Fruit fly (Drosophila melanogaster): ENCODE data around the gene CG17075.

The CG17075 gene

dm6 chr2L:244559-244958 lies 22.7 kb downstream of the CG17075 start (continued):
- TF ChIP-seq CG10366 (GFP tag; IDR thresholded peaks at IDR 0.05) (no peak), phol (tag; optimal IDR thresholded peaks at IDR 0.05) (no peak), gfzf (GFP tag; optimal IDR thresholded peaks at IDR 0.05) (no peak), CG17385 (GFP tag; optimal IDR thresholded peaks at IDR 0.05) (peak; percentile 14), insv (GFP tag; optimal IDR thresholded peaks at IDR 0.05) (no peak), Med (GFP tag) (peak; percentile 69), CG14441 (GFP tag; IDR thresholded peaks at IDR 0.05) (no peak), ttk (GFP tag; IDR thresholded peaks at IDR 0.05) (no peak), Blimp-1 (GFP tag; optimal IDR thresholded peaks at IDR 0.05) (no peak), sd (tag; optimal IDR thresholded peaks at IDR 0.05) (peak; percentile 45), CG2202 (tag; optimal IDR thresholded peaks at IDR 0.05) (no peak), CG14050 (GFP tag; IDR thresholded peaks at IDR 0.05) (no peak), al (GFP tag; IDR thresholded peaks at IDR 0.05) (no peak), CG11696 (GFP tag; IDR thresholded peaks at IDR 0.05) (no peak)

DNA sequence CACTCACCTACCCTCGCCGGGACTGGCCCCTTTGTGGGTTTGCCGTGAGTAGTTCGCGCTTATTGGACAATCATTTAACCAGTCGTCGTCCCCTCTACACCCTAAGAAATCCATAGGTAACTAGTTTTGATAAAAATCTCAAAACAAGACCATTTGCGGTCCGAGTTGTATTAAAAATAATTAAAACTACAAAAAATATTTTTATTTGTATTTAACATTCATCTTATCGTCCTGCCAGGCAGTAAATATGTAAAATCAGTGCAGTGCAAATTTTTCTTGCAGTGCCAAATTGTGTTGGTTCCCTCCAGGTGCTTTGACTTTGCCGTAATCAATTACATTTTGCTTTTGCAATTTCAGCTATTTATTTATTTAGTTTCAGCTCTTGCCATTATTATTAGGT lies 23.5 kb downstream of the CG17075 start:
- TF ChIP-seq sr (GFP tag; IDR thresholded peaks at IDR 0.05): no peak
- no peak for TF ChIP-seq Eip74EF (GFP tag; optimal IDR thresholded peaks at IDR 0.05)
- TF ChIP-seq CG13296 (GFP tag; optimal IDR thresholded peaks at IDR 0.05): peak; percentile 3
- peak; percentile 30 for TF ChIP-seq Meics (GFP tag; optimal IDR thresholded peaks at IDR 0.05)
- TF ChIP-seq row (GFP tag; IDR thresholded peaks at IDR 0.05): peak; percentile 61
- 0 out of 2 replicates have a peak, but pooled peaks have one; percentile 7 for TF ChIP-seq danr (GFP tag; IDR thresholded peaks at IDR 0.05)
- no peak for TF ChIP-seq Sox100B (GFP tag; optimal IDR thresholded peaks at IDR 0.05)
- TF ChIP-seq Ptx1 (GFP tag; IDR thresholded peaks at IDR 0.05): peak; percentile 46
- TF ChIP-seq stc (GFP tag; IDR thresholded peaks at IDR 0.05): peak; percentile 29; the same call in 1 of the 2 replicates
- peak; percentile 20; the same call in 1 of the 2 replicates for TF ChIP-seq esg (GFP tag; conservative IDR thresholded peaks at IDR 0.05)
- peak; percentile 24 for TF ChIP-seq CG6683 (GFP tag; optimal IDR thresholded peaks at IDR 0.05)
- peak; percentile 34 for TF ChIP-seq scrt (GFP tag; optimal IDR thresholded peaks at IDR 0.05)
- TF ChIP-seq CG17328 (GFP tag; IDR thresholded peaks at IDR 0.05): no peak
- TF ChIP-seq HHEX (GFP tag; optimal IDR thresholded peaks at IDR 0.05): peak; percentile 6
- TF ChIP-seq Dbx (GFP tag; IDR thresholded peaks at IDR 0.05): 0 out of 3 replicates have a peak, but pooled peaks have one; percentile 13
- no peak for TF ChIP-seq cas (GFP tag; IDR thresholded peaks at IDR 0.05)
- peak; percentile 24 for TF ChIP-seq BtbVII (GFP tag; optimal IDR thresholded peaks at IDR 0.05)
- TF ChIP-seq Hr78 (GFP tag; optimal IDR thresholded peaks at IDR 0.05): no peak
- peak; percentile 6 for TF ChIP-seq CG10654 (GFP tag; optimal IDR thresholded peaks at IDR 0.05)
- 0 out of 2 replicates have a peak, but pooled peaks have one; percentile 16 for TF ChIP-seq klu (GFP tag; IDR thresholded peaks at IDR 0.05)
- TF ChIP-seq Atf6 (GFP tag; IDR thresholded peaks at IDR 0.05): peak; percentile 34
- peak; percentile 31 for TF ChIP-seq ind (GFP tag; optimal IDR thresholded peaks at IDR 0.05)
- TF ChIP-seq Oli (tag; optimal IDR thresholded peaks at IDR 0.05): peak; percentile 16
- TF ChIP-seq CG30403 (GFP tag; optimal IDR thresholded peaks at IDR 0.05): peak; percentile 35
- TF ChIP-seq prd (optimal IDR thresholded peaks at IDR 0.05): no peak
- peak; percentile 59; the same call in 2 of the 3 replicates for TF ChIP-seq prd (GFP tag; IDR thresholded peaks at IDR 0.05)
- TF ChIP-seq CG34224 (GFP tag; IDR thresholded peaks at IDR 0.05; ENCODE audit: partially characterized antibody): no peak
- peak; percentile 53 for TF ChIP-seq lab (GFP tag; optimal IDR thresholded peaks at IDR 0.05)
- TF ChIP-seq CG11696 (GFP tag; IDR thresholded peaks at IDR 0.05): 0 out of 2 replicates have a peak, but pooled peaks have one; percentile 24
- TF ChIP-seq gcm2 (GFP tag; optimal IDR thresholded peaks at IDR 0.05): no peak
- 0 out of 2 replicates have a peak, but pooled peaks have one; percentile 33 for TF ChIP-seq sisA (GFP tag; IDR thresholded peaks at IDR 0.05)
- peak; percentile 9 for TF ChIP-seq CG13775 (GFP tag; optimal IDR thresholded peaks at IDR 0.05)
- 0 out of 3 replicates have a peak, but pooled peaks have one; percentile 35 for TF ChIP-seq CG11456 (GFP tag; IDR thresholded peaks at IDR 0.05)
- TF ChIP-seq tgo (GFP tag; IDR thresholded peaks at IDR 0.05): peak; percentile 55; the same call in 1 of the 3 replicates
- peak; percentile 40 for TF ChIP-seq Hmr (GFP tag; optimal IDR thresholded peaks at IDR 0.05)
- peak; percentile 83 for TF ChIP-seq Drgx (GFP tag; IDR thresholded peaks at IDR 0.05)
- peak; percentile 28 for TF ChIP-seq Fer3 (tag; optimal IDR thresholded peaks at IDR 0.05)
